Fruit fly (Drosophila melanogaster) whole organism, adult: Measurements from ENCODE around the gene CG15025.

ENCODE experiments used
- CG33017 ChIP-seq: fragments of 200-800 bp; sonication (Bioruptor generic); optimal IDR thresholded peaks from 2 replicates; lab custom pipeline; 2018; ENCODE audit warnings: missing biosample characterization, mild to moderate bottlenecking, missing genetic modification characterization, moderate library complexity
- CG7101 ChIP-seq: fragments of 200-800 bp; sonication (Bioruptor generic); optimal IDR thresholded peaks from 2 replicates; lab custom pipeline; 2018; ENCODE audit warnings: missing biosample characterization, mild to moderate bottlenecking, missing genetic modification characterization, moderate library complexity
- pad ChIP-seq: fragments of 200-800 bp; sonication (Bioruptor generic); optimal IDR thresholded peaks from 3 replicates; lab custom pipeline; 2017; ENCODE audit warnings: missing biosample characterization, missing genetic modification characterization, mild to moderate bottlenecking, moderate library complexity, missing genetic modification reagents

DNA sequence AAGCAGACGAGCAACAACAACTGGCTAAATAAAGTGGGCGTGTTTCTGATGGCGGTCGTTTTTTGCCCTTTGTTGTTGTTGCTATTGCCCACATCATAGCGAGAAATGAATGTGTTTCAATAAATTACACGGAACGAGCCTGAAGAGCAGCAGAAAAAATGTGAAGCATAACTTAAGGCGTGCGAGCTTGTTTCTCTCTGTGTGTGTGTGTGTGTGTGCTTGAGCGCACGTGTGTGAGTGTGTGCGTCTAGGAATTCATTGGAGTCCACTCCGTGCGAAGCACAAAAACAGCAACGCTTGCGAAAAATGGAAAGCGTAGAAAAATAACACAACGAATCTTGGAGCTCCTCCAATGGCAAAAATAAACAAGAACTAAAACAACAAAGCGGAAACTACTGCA, 9.7 kb upstream of the CG15025 start:
- TF ChIP-seq CG33017 (tag; lab: Kevin White, UChicago) (no peak), pad (GFP tag; lab: Kevin White, UChicago) (no peak), CG7101 (no peak)
